Worm (Caenorhabditis elegans): ENCODE results near the gene F54D10.5.

F54D10.5 gene

DNA sequence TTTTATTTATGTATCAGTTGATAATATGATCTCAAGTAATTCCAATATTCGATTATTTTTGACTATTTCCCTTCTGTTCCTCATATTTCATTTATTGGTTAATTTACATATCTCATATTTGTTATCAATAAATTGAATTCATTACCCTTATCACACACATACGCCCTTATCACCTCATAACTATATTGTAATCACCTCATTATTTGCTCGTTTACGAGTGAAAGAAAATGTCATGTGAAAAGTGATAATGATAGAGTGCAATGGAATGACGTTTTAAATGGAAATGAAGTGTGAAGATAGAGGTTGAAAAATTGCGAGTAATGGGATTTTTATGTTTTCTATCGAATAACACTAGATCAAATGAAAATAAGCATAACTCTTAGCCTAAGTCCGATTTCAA, 21.4 kb downstream of the F54D10.5 start (continued):
- TF ChIP-seq zag-1 (tag; optimal IDR thresholded peaks at IDR 0.05) (no peak), mdl-1 (tag; optimal IDR thresholded peaks at IDR 0.05) (no peak), aha-1 (tag; optimal IDR thresholded peaks at IDR 0.05) (no peak), dsc-1 (tag; optimal IDR thresholded peaks at IDR 0.05) (no peak), ztf-11 (tag; optimal IDR thresholded peaks at IDR 0.05) (no peak), sptf-1 (tag; optimal IDR thresholded peaks at IDR 0.05) (no peak), nhr-84 (tag; optimal IDR thresholded peaks at IDR 0.05) (no peak), lin-39 (tag; optimal IDR thresholded peaks at IDR 0.05) (no peak), efl-1 (optimal IDR thresholded peaks at IDR 0.05) (no peak), efl-1 (GFP tag; optimal IDR thresholded peaks at IDR 0.05 in 1 of 2) (peak in 1 of 2 experiments; percentile 84), jun-1 (tag; optimal IDR thresholded peaks at IDR 0.05) (peak; percentile 88), hlh-17 (GFP tag; optimal IDR thresholded peaks at IDR 0.05; ENCODE audit: borderline replicate concordance) (no peak), lin-13 (GFP tag; optimal IDR thresholded peaks at IDR 0.05) (no peak), pag-3 (tag; optimal IDR thresholded peaks at IDR 0.05; ENCODE audit: borderline replicate concordance, insufficient read depth) (no peak), fkh-4 (tag; optimal IDR thresholded peaks at IDR 0.05; ENCODE audit: borderline replicate concordance) (no peak), nhr-237 (tag; optimal IDR thresholded peaks at IDR 0.05) (no peak), grh-1 (GFP tag; IDR thresholded peaks at IDR 0.05) (no peak), isw-1 (GFP tag; IDR thresholded peaks at IDR 0.05) (no peak), C04F5.9 (tag; optimal IDR thresholded peaks at IDR 0.05) (no peak), mef-2 (tag; optimal IDR thresholded peaks at IDR 0.05) (no peak), nhr-20 (tag; optimal IDR thresholded peaks at IDR 0.05) (peak; percentile 51), lin-35 (GFP tag; optimal IDR thresholded peaks at IDR 0.05) (peak in 1 of 2 experiments; percentile 70), nhr-90 (tag; optimal IDR thresholded peaks at IDR 0.05; ENCODE audit: poor library complexity) (peak; percentile 47), mab-9 (GFP tag; IDR thresholded peaks at IDR 0.05) (no peak), skn-1 (tag; optimal IDR thresholded peaks at IDR 0.05) (no peak), C16A3.4 (tag; optimal IDR thresholded peaks at IDR 0.05) (no peak), fkh-8 (tag; optimal IDR thresholded peaks at IDR 0.05) (peak; percentile 9), tlp-1 (tag; optimal IDR thresholded peaks at IDR 0.05) (peak; percentile 91), snu-23 (GFP tag; optimal IDR thresholded peaks at IDR 0.05) (no peak), nhr-76 (tag; optimal IDR thresholded peaks at IDR 0.05) (no peak), elt-2 (tag; optimal IDR thresholded peaks at IDR 0.05) (peak; percentile 100), swsn-7 (tag; optimal IDR thresholded peaks at IDR 0.05) (no peak), lin-14 (GFP tag; optimal IDR thresholded peaks at IDR 0.05) (no peak), sup-37 (GFP tag; optimal IDR thresholded peaks at IDR 0.05) (no peak), nhr-11 (tag; optimal IDR thresholded peaks at IDR 0.05) (no peak), lsy-2 (tag; optimal IDR thresholded peaks at IDR 0.05) (peak in 1 of 2 experiments; percentile 58), dpl-1 (GFP tag; optimal IDR thresholded peaks at IDR 0.05) (no peak), ceh-63 (GFP tag; optimal IDR thresholded peaks at IDR 0.05) (no peak), ama-1 (optimal IDR thresholded peaks at IDR 0.05) (no peak), fos-1 (tag; optimal IDR thresholded peaks at IDR 0.05) (peak; percentile 4), blmp-1 (tag; optimal IDR thresholded peaks at IDR 0.05) (no peak), ces-1 (GFP tag; optimal IDR thresholded peaks at IDR 0.05) (no peak), zip-4 (GFP tag; optimal IDR thresholded peaks at IDR 0.05) (no peak), efl-3 (GFP tag; optimal IDR thresholded peaks at IDR 0.05) (no peak), pqm-1 (tag; optimal IDR thresholded peaks at IDR 0.05) (peak; percentile 99), egl-13 (tag; optimal IDR thresholded peaks at IDR 0.05) (no peak), nhr-77 (tag; optimal IDR thresholded peaks at IDR 0.05) (no peak), unc-30 (tag; optimal IDR thresholded peaks at IDR 0.05) (no peak), ztf-4 (tag; optimal IDR thresholded peaks at IDR 0.05) (no peak), elt-3 (tag; optimal IDR thresholded peaks at IDR 0.05) (no peak), hlh-4 (tag; optimal IDR thresholded peaks at IDR 0.05) (no peak), tbx-2 (tag; optimal IDR thresholded peaks at IDR 0.05) (no peak), hpl-2 (GFP tag; optimal IDR thresholded peaks at IDR 0.05) (no peak), ets-5 (GFP tag; IDR thresholded peaks at IDR 0.05) (no peak), nhr-47 (tag; optimal IDR thresholded peaks at IDR 0.05) (no peak)
